Fruit fly (Drosophila melanogaster): ENCODE measurements around the gene Rpt4.

Gene Rpt4

dm6 chrX:6254617-6255349 is 36.3 kb downstream of the Rpt4 start:
- no peak for TF ChIP-seq Sin3A (optimal IDR thresholded peaks at IDR 0.05)
- TF ChIP-seq Myc (optimal IDR thresholded peaks at IDR 0.05): no peak
- no peak for TF ChIP-seq ttk (optimal IDR thresholded peaks at IDR 0.05)
- no peak for TF ChIP-seq psq (optimal IDR thresholded peaks at IDR 0.05)
- no peak for TF ChIP-seq insv (optimal IDR thresholded peaks at IDR 0.05)
- TF ChIP-seq h (optimal IDR thresholded peaks at IDR 0.05): no peak

DNA sequence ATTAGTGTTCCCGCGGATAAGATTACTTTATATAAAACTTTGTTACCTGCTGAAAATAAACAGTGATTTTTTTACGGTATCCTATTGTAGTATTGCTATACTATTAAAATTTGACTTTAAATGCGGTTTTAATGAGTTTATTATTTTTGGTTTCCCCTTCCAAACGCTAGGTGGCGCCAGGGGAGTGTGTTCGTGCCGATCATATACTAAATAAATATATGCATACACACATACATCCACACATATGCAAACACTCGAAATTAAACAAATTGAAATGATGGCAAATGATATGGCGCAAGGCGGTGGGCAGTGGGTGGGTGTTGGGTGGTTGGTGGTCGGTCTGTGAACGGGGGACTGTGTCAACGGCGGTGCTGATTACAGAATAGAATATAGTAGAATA is 37.3 kb downstream of the Rpt4 start:
- TF ChIP-seq psq (optimal IDR thresholded peaks at IDR 0.05) (no peak), ttk (optimal IDR thresholded peaks at IDR 0.05) (no peak), Myc (optimal IDR thresholded peaks at IDR 0.05) (no peak), h (optimal IDR thresholded peaks at IDR 0.05) (no peak), insv (optimal IDR thresholded peaks at IDR 0.05) (no peak), Sin3A (optimal IDR thresholded peaks at IDR 0.05) (no peak)

DNA sequence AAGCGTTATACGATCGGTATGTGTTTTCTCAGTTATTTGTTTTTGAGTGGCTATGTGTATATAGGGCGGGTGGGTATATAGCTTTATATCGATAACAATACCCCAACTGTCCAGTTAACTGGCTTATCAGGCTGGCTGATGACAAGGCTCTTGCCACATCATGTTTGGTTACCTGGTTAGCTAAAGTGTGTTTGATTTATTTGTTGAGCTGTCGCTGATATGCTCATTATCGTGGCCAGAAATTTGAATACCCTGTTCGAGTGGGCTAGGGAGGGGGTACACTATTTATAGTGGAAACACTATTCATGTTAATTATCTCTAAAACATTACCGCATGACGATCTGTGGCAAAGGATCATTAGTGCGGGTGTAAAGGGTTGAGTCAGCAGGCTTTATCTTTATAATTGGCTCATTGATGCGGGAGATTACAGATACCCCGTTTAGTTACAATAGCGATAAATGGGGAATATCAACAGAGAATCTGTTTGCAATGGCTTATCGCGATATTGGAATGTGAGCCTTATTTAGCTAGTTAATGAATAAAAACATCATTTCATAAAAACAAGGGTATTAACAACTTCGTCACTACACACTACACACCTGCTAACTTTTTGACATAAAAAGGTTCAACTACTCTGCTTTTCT is 38.0 kb downstream of the Rpt4 start:
- TF ChIP-seq psq (optimal IDR thresholded peaks at IDR 0.05) (no peak), h (optimal IDR thresholded peaks at IDR 0.05) (no peak), insv (optimal IDR thresholded peaks at IDR 0.05) (no peak), ttk (optimal IDR thresholded peaks at IDR 0.05) (no peak), Sin3A (optimal IDR thresholded peaks at IDR 0.05) (no peak), Myc (optimal IDR thresholded peaks at IDR 0.05) (no peak)

All from Kc167 (cell line).